Fruit fly (Drosophila melanogaster) whole organism, prepupa: ENCODE measurements around the gene TTLL4A.

Experiments used
- Blimp-1 ChIP-seq: fragments of 200-800 bp; sonication (Bioruptor generic); optimal IDR thresholded peaks from 3 replicates; lab custom pipeline; 2017; ENCODE audit warnings: missing biosample characterization, missing genetic modification characterization, mild to moderate bottlenecking, moderate library complexity, missing genetic modification reagents
- CG10631 ChIP-seq: fragments of 200-800 bp; sonication (Bioruptor generic); optimal IDR thresholded peaks from 2 replicates; lab custom pipeline; 2016; ENCODE audit warnings: missing biosample characterization, missing genetic modification characterization
- CG10669 ChIP-seq: fragments of 200-800 bp; sonication (Bioruptor generic); optimal IDR thresholded peaks from 3 replicates; lab custom pipeline; 2018; ENCODE audit warnings: missing biosample characterization, mild to moderate bottlenecking, missing genetic modification characterization, moderate library complexity
- CG11294 ChIP-seq: fragments of 200-800 bp; sonication (Bioruptor generic); IDR thresholded peaks from 2 replicates; pipeline ENCODE4 v1.3.6; 2022; ENCODE audit warnings: missing biosample characterization, missing genetic modification characterization
- CG11762 ChIP-seq: fragments of 200-800 bp; sonication (Bioruptor generic); optimal IDR thresholded peaks from 3 replicates; lab custom pipeline; 2016; ENCODE audit warnings: missing biosample characterization, missing genetic modification characterization; ENCODE audit not compliant: insufficient read depth
- CG11902 ChIP-seq: fragments of 200-800 bp; sonication (Bioruptor generic); optimal IDR thresholded peaks from 3 replicates; lab custom pipeline; 2016; ENCODE audit warnings: missing biosample characterization, missing genetic modification characterization
- CG15336 ChIP-seq: fragments of 200-800 bp; sonication (Bioruptor generic); IDR thresholded peaks from 2 replicates; pipeline ENCODE4 v1.3.6; 2022; ENCODE audit warnings: missing biosample characterization, missing genetic modification characterization
- CG1621 ChIP-seq: fragments of 200-800 bp; sonication (Bioruptor generic); optimal IDR thresholded peaks from 3 replicates; lab custom pipeline; 2018; ENCODE audit warnings: missing biosample characterization, mild to moderate bottlenecking, missing genetic modification characterization
- CG16779 ChIP-seq: fragments of 200-800 bp; sonication (Bioruptor generic); optimal IDR thresholded peaks from 3 replicates; lab custom pipeline; 2017; ENCODE audit warnings: missing biosample characterization, mild to moderate bottlenecking, missing genetic modification characterization
- CG3032 ChIP-seq: fragments of 200-800 bp; optimal IDR thresholded peaks from 2 replicates; lab custom pipeline; 2019; ENCODE audit warnings: missing biosample characterization, mild to moderate bottlenecking, missing genetic modification characterization, moderate library complexity
- CG31627 ChIP-seq: fragments of 200-800 bp; sonication (Bioruptor generic); optimal IDR thresholded peaks from 3 replicates; lab custom pipeline; 2016; ENCODE audit warnings: missing biosample characterization, missing genetic modification characterization
- CG32006 ChIP-seq: fragments of 200-800 bp; sonication (Bioruptor generic); optimal IDR thresholded peaks from 3 replicates; lab custom pipeline; 2017; ENCODE audit warnings: missing biosample characterization, mild to moderate bottlenecking, missing genetic modification characterization
- CG34406 ChIP-seq: fragments of 200-800 bp; sonication (Bioruptor generic); optimal IDR thresholded peaks from 3 replicates; lab custom pipeline; 2016; ENCODE audit warnings: missing biosample characterization, missing genetic modification characterization
- CG6163 ChIP-seq: fragments of 200-800 bp; sonication (Bioruptor generic); IDR thresholded peaks from 3 replicates; pipeline ENCODE4 v1.3.6; 2022; ENCODE audit warnings: missing biosample characterization, missing genetic modification characterization
- CG6276 ChIP-seq: fragments of 200-800 bp; sonication (Bioruptor generic); optimal IDR thresholded peaks from 2 replicates; lab custom pipeline; 2017; ENCODE audit warnings: missing biosample characterization, mild to moderate bottlenecking, missing genetic modification characterization
- CG6808 ChIP-seq: fragments of 200-800 bp; sonication (Bioruptor generic); optimal IDR thresholded peaks from 3 replicates; lab custom pipeline; 2017; ENCODE audit warnings: missing biosample characterization, missing genetic modification characterization, mild to moderate bottlenecking, moderate library complexity, missing genetic modification reagents
- CG6854 ChIP-seq: fragments of 200-800 bp; sonication (Bioruptor generic); optimal IDR thresholded peaks from 2 replicates; lab custom pipeline; 2017; ENCODE audit warnings: missing biosample characterization, mild to moderate bottlenecking, missing genetic modification characterization
- CG7368 ChIP-seq: fragments of 200-800 bp; sonication (Bioruptor generic); optimal IDR thresholded peaks from 3 replicates; lab custom pipeline; 2016; ENCODE audit warnings: missing biosample characterization, missing genetic modification characterization
- CG8119 ChIP-seq: fragments of 200-800 bp; sonication (Bioruptor generic); IDR thresholded peaks from 3 replicates; pipeline ENCODE4 v1.3.6; 2022; ENCODE audit warnings: missing biosample characterization, missing genetic modification characterization
- CG8319 ChIP-seq: fragments of 200-800 bp; sonication (Bioruptor generic); optimal IDR thresholded peaks from 3 replicates; lab custom pipeline; 2016; ENCODE audit warnings: missing biosample characterization, missing genetic modification characterization
- CG8632 ChIP-seq: fragments of 200-800 bp; sonication (Bioruptor generic); optimal IDR thresholded peaks from 3 replicates; lab custom pipeline; 2016; ENCODE audit warnings: missing biosample characterization, missing genetic modification characterization
- CG9139 ChIP-seq: fragments of 200-800 bp; sonication (Bioruptor generic); optimal IDR thresholded peaks from 3 replicates; lab custom pipeline; 2017; ENCODE audit warnings: missing biosample characterization, mild to moderate bottlenecking, missing genetic modification characterization
- Eip75B ChIP-seq: fragments of 200-800 bp; sonication (Bioruptor generic); optimal IDR thresholded peaks from 3 replicates; lab custom pipeline; 2016; ENCODE audit warnings: missing biosample characterization, missing genetic modification characterization
- Eip78C ChIP-seq: fragments of 200-800 bp; sonication (Bioruptor generic); peaks from one replicate; lab custom pipeline; 2016; ENCODE audit warnings: missing biosample characterization, missing genetic modification characterization
- Eip93F ChIP-seq: fragments of 200-800 bp; sonication (Bioruptor generic); optimal IDR thresholded peaks from 2 replicates; lab custom pipeline; 2016; ENCODE audit warnings: missing biosample characterization, mild to moderate bottlenecking, missing genetic modification characterization
- Ets21C ChIP-seq: fragments of 200-800 bp; sonication (Bioruptor generic); optimal IDR thresholded peaks from 3 replicates; lab custom pipeline; 2016; ENCODE audit warnings: missing biosample characterization, missing genetic modification characterization
- Ets96B ChIP-seq: fragments of 200-800 bp; optimal IDR thresholded peaks from 2 replicates; lab custom pipeline; 2019; ENCODE audit warnings: missing biosample characterization, mild to moderate bottlenecking, missing genetic modification characterization, moderate library complexity
- Hr39 ChIP-seq: fragments of 200-800 bp; sonication (Bioruptor generic); optimal IDR thresholded peaks from 2 replicates; lab custom pipeline; 2016; ENCODE audit warnings: missing biosample characterization, missing genetic modification characterization
- Lpt ChIP-seq: fragments of 200-800 bp; sonication (Bioruptor generic); optimal IDR thresholded peaks from 3 replicates; lab custom pipeline; 2016; ENCODE audit warnings: missing biosample characterization, missing genetic modification characterization
- Met ChIP-seq: fragments of 200-800 bp; sonication (Bioruptor generic); optimal IDR thresholded peaks from 3 replicates; lab custom pipeline; 2016; ENCODE audit warnings: missing biosample characterization, missing genetic modification characterization
- OdsH ChIP-seq: fragments of 200-800 bp; sonication (Bioruptor generic); optimal IDR thresholded peaks from 3 replicates; lab custom pipeline; 2016; ENCODE audit warnings: missing biosample characterization, missing genetic modification characterization
- Smox ChIP-seq: fragments of 200-800 bp; sonication (Bioruptor generic); optimal IDR thresholded peaks from 3 replicates; lab custom pipeline; 2016; ENCODE audit warnings: missing biosample characterization, missing genetic modification characterization
- Sox14 ChIP-seq: fragments of 200-800 bp; sonication (Bioruptor generic); optimal IDR thresholded peaks from 3 replicates; lab custom pipeline; 2016; ENCODE audit warnings: missing biosample characterization, missing genetic modification characterization
- Sox15 ChIP-seq: fragments of 200-800 bp; sonication (Bioruptor generic); optimal IDR thresholded peaks from 3 replicates; lab custom pipeline; 2016; ENCODE audit warnings: missing biosample characterization, missing genetic modification characterization
- achi ChIP-seq: fragments of 200-800 bp; sonication (Bioruptor generic); optimal IDR thresholded peaks from 3 replicates; lab custom pipeline; 2016; ENCODE audit warnings: missing biosample characterization, missing genetic modification characterization
- cyc ChIP-seq: fragments of 200-800 bp; sonication (Bioruptor generic); optimal IDR thresholded peaks from 3 replicates; lab custom pipeline; 2016; ENCODE audit warnings: missing biosample characterization, missing genetic modification characterization
- dac ChIP-seq: fragments of 200-800 bp; sonication (Bioruptor generic); optimal IDR thresholded peaks from 2 replicates; lab custom pipeline; 2017; ENCODE audit warnings: missing biosample characterization, mild to moderate bottlenecking, missing genetic modification characterization
- dsx ChIP-seq: fragments of 200-800 bp; optimal IDR thresholded peaks from 3 replicates; lab custom pipeline; 2019; ENCODE audit warnings: missing biosample characterization, mild to moderate bottlenecking, missing genetic modification characterization, moderate library complexity; ENCODE audit not compliant: poor library complexity, severe bottlenecking
- eg ChIP-seq: fragments of 200-800 bp; sonication (Bioruptor generic); IDR thresholded peaks from 3 replicates; pipeline ENCODE4 v1.3.6; 2022; ENCODE audit warnings: missing biosample characterization, missing genetic modification characterization
- esn ChIP-seq: fragments of 200-800 bp; sonication (Bioruptor generic); optimal IDR thresholded peaks from 2 replicates; lab custom pipeline; 2016; ENCODE audit warnings: missing biosample characterization, mild to moderate bottlenecking, missing genetic modification characterization, moderate library complexity
- fd59A ChIP-seq: fragments of 200-800 bp; sonication (Bioruptor generic); optimal IDR thresholded peaks from 2 replicates; lab custom pipeline; 2017; ENCODE audit warnings: missing biosample characterization, mild to moderate bottlenecking, missing genetic modification characterization, missing genetic modification reagents
- fd85E ChIP-seq: fragments of 200-800 bp; sonication (Bioruptor generic); optimal IDR thresholded peaks from 3 replicates; lab custom pipeline; 2016; ENCODE audit warnings: missing biosample characterization, missing genetic modification characterization
- fkh ChIP-seq: fragments of 200-800 bp; sonication (Bioruptor generic); optimal IDR thresholded peaks from 3 replicates; lab custom pipeline; 2017; ENCODE audit warnings: missing biosample characterization, mild to moderate bottlenecking, missing genetic modification characterization, moderate library complexity
- lz ChIP-seq: fragments of 200-800 bp; sonication (Bioruptor generic); optimal IDR thresholded peaks from 3 replicates; lab custom pipeline; 2016; ENCODE audit warnings: missing biosample characterization, missing genetic modification characterization
- net ChIP-seq: fragments of 200-800 bp; sonication (Bioruptor generic); optimal IDR thresholded peaks from 3 replicates; lab custom pipeline; 2016; ENCODE audit warnings: missing biosample characterization, missing genetic modification characterization
- pdm3 ChIP-seq: fragments of 200-800 bp; sonication (Bioruptor generic); optimal IDR thresholded peaks from 3 replicates; lab custom pipeline; 2016; ENCODE audit warnings: missing biosample characterization, missing genetic modification characterization
- salr ChIP-seq, 2 experiments: fragments of 200-800 bp; sonication (Bioruptor generic); optimal IDR thresholded peaks; 3 replicates each; lab custom pipeline; 2016 to 2018; ENCODE audit warnings: missing biosample characterization in 2 of 2, missing genetic modification characterization in 2 of 2, mild to moderate bottlenecking in 1 of 2
- spab ChIP-seq: fragments of 200-800 bp; sonication (Bioruptor generic); optimal IDR thresholded peaks from 2 replicates; lab custom pipeline; 2017; ENCODE audit warnings: missing biosample characterization, mild to moderate bottlenecking, missing genetic modification characterization, missing genetic modification reagents
- ss ChIP-seq, 2 experiments: fragments of 200-800 bp; sonication (Bioruptor generic); optimal IDR thresholded peaks; 2 replicates in 1 of 2; 3 replicates in 1 of 2; lab custom pipeline; 2017 to 2018; ENCODE audit warnings: mild to moderate bottlenecking in 2 of 2, missing biosample characterization in 2 of 2, missing genetic modification characterization in 2 of 2, moderate library complexity in 1 of 2
- svp ChIP-seq: fragments of 200-800 bp; sonication (Bioruptor generic); peaks from one replicate; lab custom pipeline; 2016; ENCODE audit warnings: missing biosample characterization, missing genetic modification characterization
- topi ChIP-seq: fragments of 200-800 bp; sonication (Bioruptor generic); optimal IDR thresholded peaks from 3 replicates; lab custom pipeline; 2016; ENCODE audit warnings: missing biosample characterization, missing genetic modification characterization
- vri ChIP-seq: fragments of 200-800 bp; sonication (Bioruptor generic); optimal IDR thresholded peaks from 3 replicates; lab custom pipeline; 2016; ENCODE audit warnings: missing biosample characterization, mild to moderate bottlenecking, missing genetic modification characterization

The TTLL4A gene

dm6 chr2L:10972224-10972623, 17.0 kb upstream of the TTLL4A start, which contains the start of gene CG16743:
Gene CG16743, plus strand, starts transcription at chr2L:10972280.
- TF ChIP-seq CG16779 (tag; lab: Kevin White, UChicago) (no peak), CG1621 (tag; lab: Kevin White, UChicago) (no peak), CG10669 (GFP tag; lab: Kevin White, UChicago) (no peak), topi (GFP tag; lab: Kevin White, UChicago) (peak; percentile 17), Ets96B (no peak), fkh (no peak), achi (GFP tag; lab: Kevin White, UChicago) (no peak), Eip78C (GFP tag; lab: Kevin White, UChicago) (peak; percentile 67), CG3032 (tag; lab: Kevin White, UChicago) (no peak), CG8632 (GFP tag; lab: Kevin White, UChicago) (no peak), dsx (no peak), vri (GFP tag; lab: Kevin White, UChicago) (peak; percentile 30), Met (GFP tag; lab: Kevin White, UChicago) (no peak), pdm3 (GFP tag; lab: Kevin White, UChicago) (no peak), Sox14 (GFP tag; lab: Kevin White, UChicago) (no peak), eg (GFP tag; lab: Robert Waterston, UW) (no peak), dac (GFP tag; lab: Kevin White, UChicago) (no peak), salr (GFP tag; optimal IDR thresholded peaks at IDR 0.05; lab: Kevin White, UChicago) (no peak), esn (peak; percentile 35), lz (GFP tag; lab: Kevin White, UChicago) (peak; percentile 29), CG31627 (GFP tag; lab: Kevin White, UChicago) (peak; percentile 25), CG6276 (GFP tag; lab: Kevin White, UChicago) (no peak), CG11762 (GFP tag; lab: Kevin White, UChicago) (no peak), CG11294 (no peak), fd59A (GFP tag; lab: Kevin White, UChicago) (no peak), CG6163 (GFP tag; lab: Robert Waterston, UW) (no peak), CG7368 (GFP tag; lab: Kevin White, UChicago) (no peak), CG32006 (GFP tag; lab: Kevin White, UChicago) (no peak), CG6808 (GFP tag; lab: Kevin White, UChicago) (no peak), Eip93F (no peak), CG6854 (GFP tag; lab: Kevin White, UChicago) (no peak), CG11902 (no peak), OdsH (no peak), net (no peak), Eip75B (no peak), Smox (GFP tag; lab: Kevin White, UChicago) (no peak), Hr39 (no peak), ss (GFP tag; optimal IDR thresholded peaks at IDR 0.05; lab: Kevin White, UChicago) (no peak), Ets21C (GFP tag; lab: Kevin White, UChicago) (no peak), spab (GFP tag; lab: Kevin White, UChicago) (no peak), Blimp-1 (GFP tag; lab: Kevin White, UChicago) (no peak), CG34406 (no peak), CG15336 (no peak), CG10631 (GFP tag; lab: Kevin White, UChicago) (no peak), Lpt (GFP tag; lab: Kevin White, UChicago) (no peak), svp (GFP tag; lab: Kevin White, UChicago) (peak; percentile 85), CG8119 (no peak), CG8319 (GFP tag; lab: Kevin White, UChicago) (no peak), fd85E (GFP tag; lab: Kevin White, UChicago) (no peak), cyc (GFP tag; lab: Kevin White, UChicago) (peak; percentile 16), CG9139 (no peak), Sox15 (GFP tag; lab: Kevin White, UChicago) (no peak)
